Worm (Caenorhabditis elegans) whole organism, midembryonic: ENCODE measurements around the gene T24C12.4.

Source experiments
- flt-1 ChIP-seq: fragments of 200-800 bp; sonication (Bioruptor generic); IDR thresholded peaks from 2 replicates; pipeline ENCODE4 v1.3.6; 2022; ENCODE audit warnings: missing genetic modification characterization, missing compliant biosample characterization
- klf-2 ChIP-seq: fragments of 200-800 bp; sonication (Bioruptor generic); conservative IDR thresholded peaks from 2 replicates; pipeline ENCODE4 v1.3.6; 2022; ENCODE audit warnings: missing genetic modification reagents, missing genetic modification characterization, missing compliant biosample characterization
- med-1 ChIP-seq: sonication (generic microtip); optimal IDR thresholded peaks from 2 replicates; lab custom pipeline; 2017; ENCODE audit warnings: missing genetic modification characterization, mild to moderate bottlenecking, missing compliant biosample characterization, antibody characterized with exemption, missing genetic modification reagents; ENCODE audit not compliant: insufficient read depth

DNA sequence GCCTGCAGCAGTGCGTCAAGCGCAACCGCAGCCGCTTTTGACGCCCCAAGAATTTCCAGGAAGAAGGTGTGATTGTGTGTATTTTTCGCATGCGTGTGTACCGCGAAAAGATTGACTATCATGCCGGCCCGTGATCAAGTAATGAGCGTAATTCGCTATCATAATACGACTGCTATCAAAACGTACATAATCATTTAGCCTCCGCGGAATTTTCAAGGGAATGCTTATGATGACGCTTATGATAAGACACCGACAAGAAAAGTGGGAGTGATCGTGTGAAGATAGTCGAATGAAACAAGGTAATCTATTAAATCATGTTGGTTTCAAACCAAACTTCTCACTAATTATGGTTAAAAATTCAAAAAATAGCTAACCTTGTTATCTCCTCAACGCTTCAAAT lies 47.0 kb downstream of the T24C12.4 start:
- TF ChIP-seq med-1 (GFP tag; lab: Kevin White, UChicago) (no peak), flt-1 (no peak), klf-2 (GFP tag; lab: Robert Waterston, UW) (no peak)
